In genomic region chrIV:4019836-4020235, ce11 we compare ENCODE assay signal across 2 worm cellular contexts.
TF ChIP-seq lines count a peak whose summit lies in the region.

No protein-coding gene starts in this region.

TF ChIP-seq in whole organism, L1 larva, 84 proteins besides CTCF, POLR2A, EP300 and RAD21 (continued from another document):
- peak; percentile 8 for TF ChIP-seq unc-130 (tag; optimal IDR thresholded peaks at IDR 0.05; lab: Kevin White, UChicago)
- TF ChIP-seq nhr-47 (tag; optimal IDR thresholded peaks at IDR 0.05; lab: Kevin White, UChicago), result peak; percentile 68
- TF ChIP-seq nhr-20 (tag; optimal IDR thresholded peaks at IDR 0.05; lab: Kevin White, UChicago), result peak; percentile 60
- peak; percentile 32 for TF ChIP-seq zag-1 (tag; optimal IDR thresholded peaks at IDR 0.05; lab: Kevin White, UChicago)
- TF ChIP-seq mef-2 (tag; optimal IDR thresholded peaks at IDR 0.05; lab: Kevin White, UChicago), result no peak
- TF ChIP-seq lin-14 (GFP tag; optimal IDR thresholded peaks at IDR 0.05; lab: Kevin White, UChicago), result peak; percentile 96
- TF ChIP-seq ceh-82 (tag; optimal IDR thresholded peaks at IDR 0.05; lab: Kevin White, UChicago), result peak; percentile 17 to 81 (median 53)
- peak; percentile 1 for TF ChIP-seq lin-39 (tag; optimal IDR thresholded peaks at IDR 0.05; lab: Kevin White, UChicago)
- TF ChIP-seq lsy-2 (tag; optimal IDR thresholded peaks at IDR 0.05; lab: Kevin White, UChicago), result peak; percentile 57 to 87
- peak; percentile 3 for TF ChIP-seq nhr-90 (tag; optimal IDR thresholded peaks at IDR 0.05; lab: Kevin White, UChicago; ENCODE audit: poor library complexity)
- peak; percentile 5 for TF ChIP-seq C04F5.9 (tag; optimal IDR thresholded peaks at IDR 0.05; lab: Kevin White, UChicago)
- TF ChIP-seq aly-2 (tag; optimal IDR thresholded peaks at IDR 0.05; lab: Kevin White, UChicago), result peak; percentile 26
- peak; percentile 46 for TF ChIP-seq skn-1 (tag; optimal IDR thresholded peaks at IDR 0.05; lab: Kevin White, UChicago)
- TF ChIP-seq ets-5 (GFP tag; IDR thresholded peaks at IDR 0.05; lab: Robert Waterston, UW), result no peak
- no peak for TF ChIP-seq lir-3 (tag; optimal IDR thresholded peaks at IDR 0.05; lab: Kevin White, UChicago; ENCODE audit: poor library complexity)
- peak; percentile 82 for TF ChIP-seq snu-23 (GFP tag; optimal IDR thresholded peaks at IDR 0.05; lab: Kevin White, UChicago)
- TF ChIP-seq blmp-1 (tag; optimal IDR thresholded peaks at IDR 0.05; lab: Kevin White, UChicago), result peak; percentile 95
- no peak for TF ChIP-seq Y116A8C.19 (tag; optimal IDR thresholded peaks at IDR 0.05; lab: Kevin White, UChicago; ENCODE audit: borderline replicate concordance)
- TF ChIP-seq efl-1 (optimal IDR thresholded peaks at IDR 0.05; lab: Kevin White, UChicago), result peak; percentile 63 to 71
- peak; percentile 37 to 94 for TF ChIP-seq efl-1 (GFP tag; optimal IDR thresholded peaks at IDR 0.05 in 1 of 2; lab: Kevin White, UChicago)
- peak; percentile 75 for TF ChIP-seq rnt-1 (tag; optimal IDR thresholded peaks at IDR 0.05; lab: Kevin White, UChicago)
- TF ChIP-seq zip-4 (GFP tag; optimal IDR thresholded peaks at IDR 0.05; lab: Kevin White, UChicago), result no peak
- TF ChIP-seq lin-13 (GFP tag; optimal IDR thresholded peaks at IDR 0.05; lab: Kevin White, UChicago), result peak; percentile 51
- no peak for TF ChIP-seq hpl-2 (GFP tag; optimal IDR thresholded peaks at IDR 0.05; lab: Kevin White, UChicago)
- TF ChIP-seq vab-15 (tag; optimal IDR thresholded peaks at IDR 0.05; lab: Kevin White, UChicago), result no peak
- TF ChIP-seq fkh-10 (GFP tag; optimal IDR thresholded peaks at IDR 0.05; lab: Kevin White, UChicago), result peak; percentile 62
- peak in 1 of 2 experiments; percentile 67 for TF ChIP-seq egl-27 (tag; optimal IDR thresholded peaks at IDR 0.05; lab: Kevin White, UChicago)
- TF ChIP-seq C16A3.4 (tag; optimal IDR thresholded peaks at IDR 0.05; lab: Kevin White, UChicago), result peak; percentile 62
- peak; percentile 42 for TF ChIP-seq xbp-1 (tag; optimal IDR thresholded peaks at IDR 0.05; lab: Kevin White, UChicago)
- peak; percentile 28 for TF ChIP-seq nhr-77 (tag; optimal IDR thresholded peaks at IDR 0.05; lab: Kevin White, UChicago)
- peak; percentile 16 for TF ChIP-seq egl-13 (tag; optimal IDR thresholded peaks at IDR 0.05; lab: Kevin White, UChicago)
- TF ChIP-seq nhr-11 (tag; optimal IDR thresholded peaks at IDR 0.05; lab: Kevin White, UChicago), result peak; percentile 33
- TF ChIP-seq lin-35 (GFP tag; optimal IDR thresholded peaks at IDR 0.05; lab: Kevin White, UChicago), result peak; percentile 53 to 56
- TF ChIP-seq nhr-85 (tag; lab: Kevin White, UChicago), result peak; percentile 21
- TF ChIP-seq ama-1 (optimal IDR thresholded peaks at IDR 0.05; lab: Kevin White, UChicago), result no peak
- no peak for TF ChIP-seq mab-9 (GFP tag; IDR thresholded peaks at IDR 0.05; lab: Robert Waterston, UW)
- TF ChIP-seq pag-3 (tag; optimal IDR thresholded peaks at IDR 0.05; lab: Kevin White, UChicago; ENCODE audit: borderline replicate concordance, insufficient read depth), result peak; percentile 91
- TF ChIP-seq swsn-7 (tag; optimal IDR thresholded peaks at IDR 0.05; lab: Kevin White, UChicago), result peak; percentile 62
- peak; percentile 62 for TF ChIP-seq fkh-8 (tag; optimal IDR thresholded peaks at IDR 0.05; lab: Kevin White, UChicago)
- TF ChIP-seq nhr-76 (tag; optimal IDR thresholded peaks at IDR 0.05; lab: Kevin White, UChicago), result no peak

TF ChIP-seq in whole organism, L3 larva, 47 proteins besides CTCF, POLR2A, EP300 and RAD21 (continued from another document):
- TF ChIP-seq ceh-9 (tag; optimal IDR thresholded peaks at IDR 0.05; lab: Kevin White, UChicago), result no peak
- TF ChIP-seq eor-1 (tag; optimal IDR thresholded peaks at IDR 0.05; lab: Kevin White, UChicago), result no peak
- peak; percentile 7 for TF ChIP-seq nhr-76 (tag; optimal IDR thresholded peaks at IDR 0.05; lab: Kevin White, UChicago)
- no peak for TF ChIP-seq aly-2 (tag; optimal IDR thresholded peaks at IDR 0.05; lab: Kevin White, UChicago)
- peak; percentile 77 for TF ChIP-seq egl-5 (tag; optimal IDR thresholded peaks at IDR 0.05; lab: Kevin White, UChicago)
- peak; percentile 43 for TF ChIP-seq nhr-25 (tag; optimal IDR thresholded peaks at IDR 0.05; lab: Kevin White, UChicago)
- TF ChIP-seq pqm-1 (tag; optimal IDR thresholded peaks at IDR 0.05; lab: Kevin White, UChicago), result peak; percentile 30
- peak; percentile 69 for TF ChIP-seq elt-2 (tag; optimal IDR thresholded peaks at IDR 0.05; lab: Kevin White, UChicago)
- TF ChIP-seq nhr-43 (tag; optimal IDR thresholded peaks at IDR 0.05; lab: Kevin White, UChicago; ENCODE audit: poor library complexity, severe bottlenecking), result no peak
- TF ChIP-seq nhr-67 (tag; optimal IDR thresholded peaks at IDR 0.05; lab: Kevin White, UChicago), result no peak
- no peak for TF ChIP-seq sea-2 (GFP tag; optimal IDR thresholded peaks at IDR 0.05; lab: Kevin White, UChicago)
- no peak for TF ChIP-seq ceh-82 (tag; optimal IDR thresholded peaks at IDR 0.05; lab: Kevin White, UChicago)
- TF ChIP-seq daf-12 (tag; optimal IDR thresholded peaks at IDR 0.05; lab: Kevin White, UChicago), result no peak
- no peak for TF ChIP-seq nhr-28 (tag; optimal IDR thresholded peaks at IDR 0.05; lab: Kevin White, UChicago)
- no peak for TF ChIP-seq nhr-12 (tag; optimal IDR thresholded peaks at IDR 0.05; lab: Kevin White, UChicago)
- no peak for TF ChIP-seq nhr-237 (tag; optimal IDR thresholded peaks at IDR 0.05; lab: Kevin White, UChicago)
- no peak for TF ChIP-seq egl-27 (tag; optimal IDR thresholded peaks at IDR 0.05; lab: Kevin White, UChicago)
- TF ChIP-seq unc-39 (tag; optimal IDR thresholded peaks at IDR 0.05; lab: Kevin White, UChicago), result no peak
- no peak for TF ChIP-seq lsy-12 (tag; optimal IDR thresholded peaks at IDR 0.05; lab: Kevin White, UChicago)
- no peak for TF ChIP-seq skn-1 (tag; optimal IDR thresholded peaks at IDR 0.05; lab: Kevin White, UChicago)
- no peak for TF ChIP-seq unc-62 (GFP tag; optimal IDR thresholded peaks at IDR 0.05; lab: Kevin White, UChicago)
- peak; percentile 86 for TF ChIP-seq lin-39 (tag; optimal IDR thresholded peaks at IDR 0.05; lab: Kevin White, UChicago)
- TF ChIP-seq mdl-1 (tag; optimal IDR thresholded peaks at IDR 0.05; lab: Kevin White, UChicago), result peak; percentile 74
- TF ChIP-seq fos-1 (tag; optimal IDR thresholded peaks at IDR 0.05; lab: Kevin White, UChicago), result no peak
- peak; percentile 52 for TF ChIP-seq jun-1 (tag; optimal IDR thresholded peaks at IDR 0.05; lab: Kevin White, UChicago)
- TF ChIP-seq nfya-1 (tag; optimal IDR thresholded peaks at IDR 0.05; lab: Kevin White, UChicago; ENCODE audit: insufficient read depth), result peak; percentile 86
- TF ChIP-seq elt-1 (tag; optimal IDR thresholded peaks at IDR 0.05; lab: Kevin White, UChicago), result no peak
